Fruit fly (Drosophila melanogaster): ENCODE data around the gene CG14362.

The CG14362 gene

dm6 chr3R:13812736-13813250, 42.5 kb downstream of the CG14362 start, which contains the start of the genes tal-1A, tal-2A, tal-3A and tal-AA (continued):
- TF ChIP-seq rgr (GFP tag; optimal IDR thresholded peaks at IDR 0.05) = peak; percentile 47
- TF ChIP-seq lola (GFP tag; optimal IDR thresholded peaks at IDR 0.05) = no peak
- peak; percentile 92 to 96 for TF ChIP-seq dl (GFP tag; optimal IDR thresholded peaks at IDR 0.05; ENCODE audit: insufficient read depth in 1 of 2, partially characterized antibody in 2 of 2)
- TF ChIP-seq ey (GFP tag; optimal IDR thresholded peaks at IDR 0.05) = no peak
- TF ChIP-seq CG9705 (GFP tag; optimal IDR thresholded peaks at IDR 0.05) = no peak
- TF ChIP-seq psq (GFP tag; optimal IDR thresholded peaks at IDR 0.05) = peak; percentile 8
- no peak for TF ChIP-seq tai (GFP tag; optimal IDR thresholded peaks at IDR 0.05)
- no peak for TF ChIP-seq GATAd (GFP tag; optimal IDR thresholded peaks at IDR 0.05)
- TF ChIP-seq Dfd (GFP tag; optimal IDR thresholded peaks at IDR 0.05) = no peak
- TF ChIP-seq usp (GFP tag; optimal IDR thresholded peaks at IDR 0.05) = no peak
- peak; percentile 48 for TF ChIP-seq OdsH (GFP tag; optimal IDR thresholded peaks at IDR 0.05)
- TF ChIP-seq brk (GFP tag; optimal IDR thresholded peaks at IDR 0.05) = peak; percentile 54
- TF ChIP-seq h (GFP tag; optimal IDR thresholded peaks at IDR 0.05) = peak; percentile 70
- TF ChIP-seq sage (GFP tag; optimal IDR thresholded peaks at IDR 0.05) = peak; percentile 66
- peak; percentile 56 for TF ChIP-seq fru (GFP tag; optimal IDR thresholded peaks at IDR 0.05)
- TF ChIP-seq br (GFP tag; optimal IDR thresholded peaks at IDR 0.05) = peak; percentile 8
- TF ChIP-seq Mio (GFP tag; optimal IDR thresholded peaks at IDR 0.05) = no peak

dm6 chr3R:13811737-13812136, 43.5 kb downstream of the CG14362 start:
- TF ChIP-seq CG32264 (GFP tag; optimal IDR thresholded peaks at IDR 0.05) (no peak), Abd-B (GFP tag; optimal IDR thresholded peaks at IDR 0.05) (no peak), N (GFP tag; optimal IDR thresholded peaks at IDR 0.05) (no peak), lola (GFP tag; optimal IDR thresholded peaks at IDR 0.05) (no peak), dl (GFP tag; optimal IDR thresholded peaks at IDR 0.05; ENCODE audit: insufficient read depth in 1 of 2, partially characterized antibody in 2 of 2) (no peak), HLH106 (tag; optimal IDR thresholded peaks at IDR 0.05) (no peak), h (GFP tag; optimal IDR thresholded peaks at IDR 0.05) (no peak), pan (optimal IDR thresholded peaks at IDR 0.05) (no peak), jim (GFP tag; optimal IDR thresholded peaks at IDR 0.05) (no peak), Hr78 (GFP tag; optimal IDR thresholded peaks at IDR 0.05) (no peak), Sp1 (GFP tag; optimal IDR thresholded peaks at IDR 0.05) (no peak), psq (GFP tag; optimal IDR thresholded peaks at IDR 0.05) (no peak), br (GFP tag; optimal IDR thresholded peaks at IDR 0.05) (no peak)

- TF ChIP-seq Rel (GFP tag; optimal IDR thresholded peaks at IDR 0.05) = no peak
- TF ChIP-seq Rel (tag; optimal IDR thresholded peaks at IDR 0.05) = no peak
- no peak for TF ChIP-seq Dfd (GFP tag; optimal IDR thresholded peaks at IDR 0.05)
Measured at dm6 chr3R:13810308-13810707, 44.9 kb downstream of the CG14362 start.

dm6 chr3R:13809261-13809660, 46.0 kb downstream of the CG14362 start:
- TF ChIP-seq tai (GFP tag; optimal IDR thresholded peaks at IDR 0.05) (no peak), Vsx2 (GFP tag; optimal IDR thresholded peaks at IDR 0.05; ENCODE audit: partially characterized antibody) (no peak), br (GFP tag; optimal IDR thresholded peaks at IDR 0.05) (no peak), dmrt93B (GFP tag; optimal IDR thresholded peaks at IDR 0.05) (no peak), usp (GFP tag; optimal IDR thresholded peaks at IDR 0.05) (no peak), OdsH (GFP tag; optimal IDR thresholded peaks at IDR 0.05) (no peak), sv (GFP tag; optimal IDR thresholded peaks at IDR 0.05) (no peak), lola (GFP tag; optimal IDR thresholded peaks at IDR 0.05) (no peak)

DNA sequence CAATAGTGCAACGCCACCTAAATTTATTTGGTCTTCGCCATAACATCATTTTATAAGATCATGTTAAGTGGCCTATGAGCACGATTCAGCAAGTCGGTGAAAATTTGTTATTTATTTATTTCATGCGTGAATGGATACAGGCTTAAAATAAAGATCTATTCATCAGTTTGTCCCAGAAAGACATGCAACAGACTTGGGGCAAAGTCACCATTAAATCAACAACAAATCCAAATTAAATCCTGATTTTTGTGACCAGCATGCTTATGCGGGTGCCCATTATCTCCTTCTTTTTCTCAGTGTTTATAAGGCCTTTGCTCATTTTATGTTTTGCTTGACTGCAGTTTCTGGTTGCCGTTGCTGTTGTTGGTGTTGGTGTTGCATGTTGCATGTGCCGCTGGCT, 47.3 kb downstream of the CG14362 start:
- TF ChIP-seq foxo (GFP tag; optimal IDR thresholded peaks at IDR 0.05) = peak in 1 of 2 experiments; percentile 7
- TF ChIP-seq Sp1 (GFP tag; optimal IDR thresholded peaks at IDR 0.05) = no peak

dm6 chr3R:13807330-13807729, 47.9 kb downstream of the CG14362 start:
- no peak for TF ChIP-seq Rel (GFP tag; optimal IDR thresholded peaks at IDR 0.05)
- TF ChIP-seq Rel (tag; optimal IDR thresholded peaks at IDR 0.05) = peak; percentile 60
- no peak for TF ChIP-seq Hr78 (GFP tag; optimal IDR thresholded peaks at IDR 0.05)
